Worm (Caenorhabditis elegans): ENCODE results near the gene F59B2.12.

The F59B2.12 gene

DNA sequence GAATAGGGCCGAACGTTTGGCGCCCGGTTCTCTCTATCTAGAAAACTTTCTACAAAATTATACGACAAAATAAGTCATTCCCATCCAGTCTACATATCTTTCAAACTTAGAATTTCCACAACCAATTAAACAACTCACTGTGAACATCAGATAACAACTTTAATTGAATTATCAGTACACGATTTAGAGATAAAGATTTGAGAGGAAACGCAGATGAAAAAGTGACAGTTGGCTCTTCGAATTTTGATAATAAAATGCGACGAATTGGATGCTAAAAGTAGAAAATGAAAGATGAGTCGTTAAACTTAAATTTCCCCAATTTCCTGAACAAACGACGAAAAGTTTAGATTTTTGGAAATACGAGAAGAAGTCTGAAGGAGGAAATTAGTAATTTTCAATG, 17.6 kb downstream of the F59B2.12 start:
- no peak for TF ChIP-seq ahr-1 (tag; optimal IDR thresholded peaks at IDR 0.05)
- TF ChIP-seq lim-6 (tag; optimal IDR thresholded peaks at IDR 0.05) = no peak
- no peak for TF ChIP-seq lin-11 (tag; optimal IDR thresholded peaks at IDR 0.05)
- TF ChIP-seq nhr-11 (tag; optimal IDR thresholded peaks at IDR 0.05) = no peak
- TF ChIP-seq madf-2 (tag; optimal IDR thresholded peaks at IDR 0.05) = no peak
- TF ChIP-seq ceh-24 (tag; optimal IDR thresholded peaks at IDR 0.05) = no peak
- no peak for TF ChIP-seq ceh-19 (GFP tag; optimal IDR thresholded peaks at IDR 0.05)
- TF ChIP-seq pros-1 (tag; optimal IDR thresholded peaks at IDR 0.05) = no peak
- no peak for TF ChIP-seq nhr-232 (tag; optimal IDR thresholded peaks at IDR 0.05)
- no peak for TF ChIP-seq eyg-1 (tag; optimal IDR thresholded peaks at IDR 0.05)
- no peak for TF ChIP-seq ceh-18 (tag; optimal IDR thresholded peaks at IDR 0.05)
- no peak for TF ChIP-seq ceh-34 (tag; optimal IDR thresholded peaks at IDR 0.05)
- no peak for TF ChIP-seq sox-2 (GFP tag; IDR thresholded peaks at IDR 0.05)
- TF ChIP-seq elt-4 (tag; optimal IDR thresholded peaks at IDR 0.05) = no peak

- no peak for TF ChIP-seq T23F11.4 (GFP tag; optimal IDR thresholded peaks at IDR 0.05)
- no peak for TF ChIP-seq ceh-22 (tag; optimal IDR thresholded peaks at IDR 0.05)
- TF ChIP-seq ceh-24 (tag; optimal IDR thresholded peaks at IDR 0.05) = no peak
- TF ChIP-seq unc-86 (tag; optimal IDR thresholded peaks at IDR 0.05) = no peak
- TF ChIP-seq Y22D7AL.16 (tag; optimal IDR thresholded peaks at IDR 0.05) = no peak
- no peak for TF ChIP-seq hlh-13 (GFP tag; optimal IDR thresholded peaks at IDR 0.05)
- no peak for TF ChIP-seq elt-2 (tag; optimal IDR thresholded peaks at IDR 0.05)
- TF ChIP-seq zip-5 (tag; optimal IDR thresholded peaks at IDR 0.05) = no peak
- TF ChIP-seq gmeb-2 (tag; optimal IDR thresholded peaks at IDR 0.05) = no peak
- TF ChIP-seq odd-2 (tag; optimal IDR thresholded peaks at IDR 0.05) = no peak
- TF ChIP-seq tbx-2 (tag; optimal IDR thresholded peaks at IDR 0.05) = no peak
- no peak for TF ChIP-seq F13H6.1 (tag; optimal IDR thresholded peaks at IDR 0.05)
- no peak for TF ChIP-seq ceh-19 (GFP tag; optimal IDR thresholded peaks at IDR 0.05)
- TF ChIP-seq pax-1 (tag; optimal IDR thresholded peaks at IDR 0.05) = no peak
- TF ChIP-seq lim-6 (tag; optimal IDR thresholded peaks at IDR 0.05) = no peak
- TF ChIP-seq C08G9.2 (tag; optimal IDR thresholded peaks at IDR 0.05) = no peak
Observed at ce11 chrIII:9037658-9038057, 20.3 kb downstream of the F59B2.12 start, which contains the start of gene R107.9. Gene R107.9, plus strand, starts transcription at chrIII:9037958.

ce11 chrIII:9043200-9043599, 25.8 kb downstream of the F59B2.12 start, which contains the start of gene nac-2:
Gene nac-2, minus strand, starts transcription at chrIII:9043300.
- TF ChIP-seq elt-2 (tag; optimal IDR thresholded peaks at IDR 0.05) = no peak
- TF ChIP-seq lim-6 (tag; optimal IDR thresholded peaks at IDR 0.05) = no peak
- TF ChIP-seq F13H6.1 (tag; optimal IDR thresholded peaks at IDR 0.05) = no peak
- TF ChIP-seq hlh-6 (tag; optimal IDR thresholded peaks at IDR 0.05) = no peak
- no peak for TF ChIP-seq sdc-2 (tag; optimal IDR thresholded peaks at IDR 0.05)
- no peak for TF ChIP-seq rnt-1 (tag; optimal IDR thresholded peaks at IDR 0.05)
- no peak for TF ChIP-seq che-1 (tag; optimal IDR thresholded peaks at IDR 0.05)

ce11 chrIII:9045838-9046237, 28.4 kb downstream of the F59B2.12 start, which contains the start of gene R107.2:
Gene R107.2, minus strand, starts transcription at chrIII:9045938.
- TF ChIP-seq ttx-3 (tag; optimal IDR thresholded peaks at IDR 0.05) = no peak
- TF ChIP-seq sdc-2 (tag; optimal IDR thresholded peaks at IDR 0.05) = no peak
- no peak for TF ChIP-seq dmd-4 (tag; optimal IDR thresholded peaks at IDR 0.05; ENCODE audit: borderline replicate concordance)
- no peak for TF ChIP-seq pha-4 (tag; optimal IDR thresholded peaks at IDR 0.05)
- TF ChIP-seq pqm-1 (tag; optimal IDR thresholded peaks at IDR 0.05) = no peak
- no peak for TF ChIP-seq nhr-11 (tag; optimal IDR thresholded peaks at IDR 0.05)
- no peak for TF ChIP-seq ceh-22 (tag; optimal IDR thresholded peaks at IDR 0.05)
- no peak for TF ChIP-seq tbx-7 (tag; optimal IDR thresholded peaks at IDR 0.05)
- TF ChIP-seq hlh-8 (tag; optimal IDR thresholded peaks at IDR 0.05) = no peak
- no peak for TF ChIP-seq pag-3 (tag; optimal IDR thresholded peaks at IDR 0.05; ENCODE audit: borderline replicate concordance)
- TF ChIP-seq C08G9.2 (tag; optimal IDR thresholded peaks at IDR 0.05) = no peak
- TF ChIP-seq ref-2 (tag; optimal IDR thresholded peaks at IDR 0.05) = no peak
- no peak for TF ChIP-seq unc-42 (tag; optimal IDR thresholded peaks at IDR 0.05)
- no peak for TF ChIP-seq ceh-6 (GFP tag; optimal IDR thresholded peaks at IDR 0.05)
- TF ChIP-seq syd-9 (tag; optimal IDR thresholded peaks at IDR 0.05) = no peak
- no peak for TF ChIP-seq F13H6.1 (tag; optimal IDR thresholded peaks at IDR 0.05)
- no peak for TF ChIP-seq dve-1 (tag; optimal IDR thresholded peaks at IDR 0.05)
- no peak for TF ChIP-seq fkh-6 (tag; optimal IDR thresholded peaks at IDR 0.05)
